Fruit fly (Drosophila melanogaster) whole organism, pupa: ENCODE measurements around the gene Pcyt1.

Experiments
- CG10348 ChIP-seq: fragments of 200-800 bp; sonication (Bioruptor generic); IDR thresholded peaks from 2 replicates; pipeline ENCODE4 v1.3.6; 2022; ENCODE audit warnings: missing biosample characterization, missing genetic modification characterization
- CG32121 ChIP-seq: fragments of 200-800 bp; sonication (Bioruptor generic); IDR thresholded peaks from 2 replicates; pipeline ENCODE4 v1.3.6; 2022; ENCODE audit warnings: missing biosample characterization, missing genetic modification characterization
- CG8159 ChIP-seq: fragments of 200-800 bp; sonication (Bioruptor generic); optimal IDR thresholded peaks from 3 replicates; lab custom pipeline; 2018; ENCODE audit warnings: missing biosample characterization, mild to moderate bottlenecking, missing genetic modification characterization, moderate library complexity
- EcR ChIP-seq: fragments of 200-800 bp; sonication (Bioruptor generic); optimal IDR thresholded peaks from 3 replicates; lab custom pipeline; 2019; ENCODE audit warnings: missing biosample characterization, missing genetic modification characterization, mild to moderate bottlenecking, moderate library complexity, missing genetic modification reagents
- Snoo ChIP-seq: fragments of 200-800 bp; sonication (Bioruptor generic); optimal IDR thresholded peaks from 3 replicates; lab custom pipeline; 2017; ENCODE audit warnings: missing biosample characterization, mild to moderate bottlenecking, missing genetic modification characterization, inconsistent platforms

DNA sequence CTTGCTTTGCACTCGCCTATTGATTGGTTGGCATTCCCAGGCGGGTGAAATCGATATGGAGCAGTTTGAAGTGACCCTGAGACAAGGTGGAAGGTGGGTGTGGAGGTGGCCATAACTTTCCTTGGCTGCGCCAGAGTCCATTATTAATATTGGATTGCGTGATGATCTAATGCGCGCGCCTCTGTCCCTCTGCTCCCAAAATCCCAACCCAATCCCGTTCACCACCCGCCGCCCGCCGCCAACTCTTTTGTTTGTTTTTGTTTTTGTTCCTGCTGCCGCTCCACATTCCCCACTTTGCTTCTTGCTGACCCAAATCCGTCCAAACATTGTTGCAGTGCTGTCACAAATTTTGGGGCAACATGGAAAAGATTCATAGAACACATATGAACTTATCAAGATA, 25.2 kb downstream of the Pcyt1 start:
- TF ChIP-seq CG8159 (tag; lab: Kevin White, UChicago) = no peak
- no peak for TF ChIP-seq EcR (GFP tag; lab: Kevin White, UChicago)
- no peak for TF ChIP-seq CG32121 (GFP tag; lab: Robert Waterston, UW)
- TF ChIP-seq Snoo (tag; lab: Kevin White, UChicago) = no peak
- TF ChIP-seq CG10348 = no peak
